Worm (Caenorhabditis elegans): ENCODE measurements around the gene fbxa-90.

Gene fbxa-90

DNA sequence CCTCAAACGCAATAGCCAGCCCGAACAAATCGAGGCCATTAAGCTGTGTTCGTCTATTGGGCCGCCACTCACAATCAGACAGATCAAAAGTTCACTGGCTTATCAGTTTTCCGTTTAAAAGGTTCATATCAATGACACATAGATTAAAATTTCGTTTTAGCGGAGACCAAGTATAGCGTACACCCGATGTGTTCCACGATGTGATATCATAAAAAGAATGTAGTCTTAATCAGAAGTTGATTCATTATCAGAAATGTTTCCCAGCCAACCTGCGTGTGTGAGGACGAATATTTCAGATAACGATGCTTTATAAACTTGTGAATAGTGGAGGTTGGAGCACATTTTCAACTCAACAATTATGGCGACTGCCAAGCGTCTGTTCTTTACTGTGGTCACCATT is 47.4 kb downstream of the fbxa-90 start, which contains the start of gene clc-13:
Gene clc-13 (plus strand): TSS at position 359 of the 400 bp plus-strand sequence.
- no peak for TF ChIP-seq ref-1 (GFP tag; conservative IDR thresholded peaks at IDR 0.05)
- no peak for TF ChIP-seq ztf-23 (GFP tag; IDR thresholded peaks at IDR 0.05)
- TF ChIP-seq ztf-29 (GFP tag; IDR thresholded peaks at IDR 0.05): no peak
- no peak for TF ChIP-seq tab-1 (GFP tag; IDR thresholded peaks at IDR 0.05)
- TF ChIP-seq klf-2 (GFP tag; conservative IDR thresholded peaks at IDR 0.05): no peak
- no peak for TF ChIP-seq med-1 (GFP tag; optimal IDR thresholded peaks at IDR 0.05; ENCODE audit: insufficient read depth)
- no peak for TF ChIP-seq T22C8.4 (GFP tag; IDR thresholded peaks at IDR 0.05)
- no peak for TF ChIP-seq cog-1 (tag; optimal IDR thresholded peaks at IDR 0.05)
- TF ChIP-seq flt-1 (GFP tag; IDR thresholded peaks at IDR 0.05): no peak

DNA sequence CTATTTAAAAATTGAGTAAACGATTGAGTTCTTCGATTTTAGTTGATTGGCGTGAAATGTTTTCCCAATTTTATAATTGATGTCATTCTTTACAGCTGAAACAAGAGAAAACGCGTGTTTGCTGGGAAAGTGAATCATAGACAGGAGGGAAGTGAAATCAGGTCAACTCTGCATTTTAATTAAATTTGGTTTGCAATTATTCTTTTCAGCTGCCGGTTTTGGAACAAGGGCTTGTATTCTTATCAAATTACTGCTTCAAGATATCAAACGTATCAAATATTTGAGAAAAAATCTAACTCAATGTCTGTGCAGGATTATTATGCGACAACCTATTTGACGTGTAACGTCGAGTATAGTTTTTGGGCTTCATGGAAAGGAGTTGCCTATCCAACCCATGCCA is 50.2 kb downstream of the fbxa-90 start, which contains the start of gene srh-97:
Gene srh-97 (plus strand): TSS at position 301 of the 400 bp plus-strand sequence.
- no peak for TF ChIP-seq klf-2 (GFP tag; conservative IDR thresholded peaks at IDR 0.05)
- no peak for TF ChIP-seq cog-1 (tag; optimal IDR thresholded peaks at IDR 0.05)
- TF ChIP-seq tab-1 (GFP tag; IDR thresholded peaks at IDR 0.05): no peak
- TF ChIP-seq ztf-23 (GFP tag; IDR thresholded peaks at IDR 0.05): no peak
- TF ChIP-seq T22C8.4 (GFP tag; IDR thresholded peaks at IDR 0.05): no peak
- TF ChIP-seq ref-1 (GFP tag; conservative IDR thresholded peaks at IDR 0.05): no peak
- TF ChIP-seq flt-1 (GFP tag; IDR thresholded peaks at IDR 0.05): no peak
- no peak for TF ChIP-seq med-1 (GFP tag; optimal IDR thresholded peaks at IDR 0.05; ENCODE audit: insufficient read depth)
- TF ChIP-seq ztf-29 (GFP tag; IDR thresholded peaks at IDR 0.05): no peak

Measured in whole organism, midembryonic.